Fruit fly (Drosophila melanogaster) whole organism: Measurements from ENCODE around the gene Abl.

Experiments used
- EcR ChIP-seq, 2 experiments: fragments of >200 bp; optimal IDR thresholded peaks; 2 replicates each; lab custom pipeline; 2017; ENCODE audit warnings: missing biosample characterization in 2 of 2, missing genetic modification characterization in 2 of 2, missing genetic modification reagents in 2 of 2
- pan ChIP-seq: fragments of >200 bp; optimal IDR thresholded peaks from 2 replicates; lab custom pipeline; 2017
- usp ChIP-seq: fragments of >200 bp; optimal IDR thresholded peaks from 2 replicates; lab custom pipeline; 2017; ENCODE audit warnings: missing biosample characterization, missing genetic modification characterization, mixed read lengths

DNA sequence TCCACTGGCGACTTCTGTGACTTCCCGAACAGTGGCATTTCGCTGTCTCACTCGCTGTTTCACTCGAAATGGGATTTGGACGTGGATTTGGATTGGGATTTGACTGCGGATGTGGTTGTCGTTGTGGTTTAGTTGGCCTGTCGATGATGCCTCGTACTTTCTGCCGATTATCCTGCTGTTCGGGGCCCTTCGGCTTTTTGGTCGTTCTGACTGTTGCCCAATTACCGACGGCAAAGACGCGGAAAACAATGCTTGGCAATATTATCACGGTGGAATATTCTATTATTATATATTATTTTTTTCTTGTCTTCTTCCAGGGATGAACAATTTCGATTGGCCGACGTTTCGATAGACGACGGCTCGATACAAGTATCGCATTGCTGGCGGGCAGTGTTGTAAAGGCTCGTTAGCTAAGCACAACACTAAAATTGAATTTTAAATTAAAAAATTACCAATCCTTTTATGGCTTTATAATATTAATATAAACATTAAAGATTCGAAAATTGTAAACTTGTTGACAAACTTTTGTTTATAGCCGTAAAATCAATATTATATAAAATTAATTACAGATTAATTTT lies 32.5 kb downstream of the Abl start, which contains the start of gene Mo25:
- TF ChIP-seq usp: no peak
- no peak for TF ChIP-seq EcR (GFP tag; optimal IDR thresholded peaks at IDR 0.05; lab: Kevin White, UChicago)
- TF ChIP-seq pan (lab: Kevin White, UChicago): no peak
